Fruit fly (Drosophila melanogaster): Measurements from ENCODE around the gene capt.

capt gene

dm6 chr2L:1118880-1119809 lies 38.9 kb downstream of the capt start (continued):
- peak; percentile 63 for TF ChIP-seq CG7357 (GFP tag; IDR thresholded peaks at IDR 0.05)
- TF ChIP-seq dmrt99B (tag; optimal IDR thresholded peaks at IDR 0.05) = peak; percentile 70
- peak; percentile 59 for TF ChIP-seq CG1647 (GFP tag; optimal IDR thresholded peaks at IDR 0.05)
- TF ChIP-seq grn (GFP tag; optimal IDR thresholded peaks at IDR 0.05) = peak; percentile 92
- TF ChIP-seq psq (GFP tag; optimal IDR thresholded peaks at IDR 0.05) = peak; percentile 7
- TF ChIP-seq sna (GFP tag; IDR thresholded peaks at IDR 0.05; ENCODE audit: partially characterized antibody) = no peak
- TF ChIP-seq Dfd (GFP tag; optimal IDR thresholded peaks at IDR 0.05) = no peak
- TF ChIP-seq esg (GFP tag; conservative IDR thresholded peaks at IDR 0.05) = peak; percentile 59
- peak; percentile 69; the same call in 1 of the 2 replicates for TF ChIP-seq H2.0 (GFP tag; IDR thresholded peaks at IDR 0.05)
- TF ChIP-seq Hsf (GFP tag; optimal IDR thresholded peaks at IDR 0.05) = peak; percentile 80
- TF ChIP-seq Hr78 (GFP tag; optimal IDR thresholded peaks at IDR 0.05) = peak in 1 of 2 experiments; percentile 54
- peak; percentile 63; the same call in 2 of the 4 replicates for TF ChIP-seq Gug (GFP tag; IDR thresholded peaks at IDR 0.05)
- no peak for TF ChIP-seq mld (GFP tag; IDR thresholded peaks at IDR 0.05; ENCODE audit: partially characterized antibody)
- peak; percentile 71 for TF ChIP-seq Xbp1 (GFP tag; optimal IDR thresholded peaks at IDR 0.05)
- no peak for TF ChIP-seq hth (optimal IDR thresholded peaks at IDR 0.05)
- TF ChIP-seq tx (GFP tag; optimal IDR thresholded peaks at IDR 0.05) = peak; percentile 59
- no peak for TF ChIP-seq Stat92E (GFP tag; optimal IDR thresholded peaks at IDR 0.05)
- TF ChIP-seq CG2116 (GFP tag; optimal IDR thresholded peaks at IDR 0.05) = peak; percentile 33
- peak; percentile 79 for TF ChIP-seq Nf-YA (GFP tag; IDR thresholded peaks at IDR 0.05)
- TF ChIP-seq HHEX (GFP tag; optimal IDR thresholded peaks at IDR 0.05) = peak; percentile 65
- TF ChIP-seq tin (GFP tag; optimal IDR thresholded peaks at IDR 0.05) = peak; percentile 57
- TF ChIP-seq CG8290 (GFP tag; optimal IDR thresholded peaks at IDR 0.05) = peak; percentile 49
- peak in 1 of 2 experiments; percentile 87 for TF ChIP-seq CG8290 (tag; optimal IDR thresholded peaks at IDR 0.05)
- TF ChIP-seq Hey (tag; optimal IDR thresholded peaks at IDR 0.05) = peak; percentile 29
- TF ChIP-seq HmgD (GFP tag; optimal IDR thresholded peaks at IDR 0.05) = peak; percentile 30
- no peak for TF ChIP-seq CG17802 (tag; optimal IDR thresholded peaks at IDR 0.05)
- TF ChIP-seq CG32772 (GFP tag; IDR thresholded peaks at IDR 0.05) = peak; percentile 76
- no peak for TF ChIP-seq CG43689 (GFP tag; IDR thresholded peaks at IDR 0.05)
- peak; percentile 51 for TF ChIP-seq D19A (tag; optimal IDR thresholded peaks at IDR 0.05)
- TF ChIP-seq gem (tag; optimal IDR thresholded peaks at IDR 0.05) = peak; percentile 84
- TF ChIP-seq CG17612 (GFP tag; IDR thresholded peaks at IDR 0.05) = peak; percentile 20; the same call in 1 of the 2 replicates
- TF ChIP-seq CG4360 (GFP tag; IDR thresholded peaks at IDR 0.05) = no peak
- TF ChIP-seq CG1832 (GFP tag; optimal IDR thresholded peaks at IDR 0.05) = no peak
- TF ChIP-seq CG4404 (GFP tag; IDR thresholded peaks at IDR 0.05) = peak; percentile 66
- no peak for TF ChIP-seq sqz (GFP tag; optimal IDR thresholded peaks at IDR 0.05)
- TF ChIP-seq CG3726 (GFP tag; IDR thresholded peaks at IDR 0.05) = 0 out of 3 replicates have a peak, but pooled peaks have one; percentile 55
- no peak for TF ChIP-seq emc (GFP tag; optimal IDR thresholded peaks at IDR 0.05)
- no peak for TF ChIP-seq CG2202 (tag; optimal IDR thresholded peaks at IDR 0.05)
- peak; percentile 93 for TF ChIP-seq sens (GFP tag)
- TF ChIP-seq Gsc (GFP tag; IDR thresholded peaks at IDR 0.05) = 0 out of 2 replicates have a peak, but pooled peaks have one; percentile 6
- TF ChIP-seq dm (GFP tag; optimal IDR thresholded peaks at IDR 0.05) = peak; percentile 12
- TF ChIP-seq ap (GFP tag; IDR thresholded peaks at IDR 0.05) = peak; percentile 82
- TF ChIP-seq mam (GFP tag; optimal IDR thresholded peaks at IDR 0.05) = peak; percentile 77
- peak; percentile 78 for TF ChIP-seq CG3847 (GFP tag; IDR thresholded peaks at IDR 0.05)
- TF ChIP-seq CG6854 (GFP tag; optimal IDR thresholded peaks at IDR 0.05) = peak; percentile 68
- TF ChIP-seq CG2712 (tag; optimal IDR thresholded peaks at IDR 0.05) = peak; percentile 65
- TF ChIP-seq Doc2 (GFP tag; IDR thresholded peaks at IDR 0.05) = no peak; the same call in 1 of the 2 replicates
- TF ChIP-seq NC2α (GFP tag; optimal IDR thresholded peaks at IDR 0.05) = no peak
- TF ChIP-seq cg (GFP tag; optimal IDR thresholded peaks at IDR 0.05) = peak; percentile 14
